Fruit fly (Drosophila melanogaster): ENCODE measurements around the gene Arl2.

Arl2 gene

dm6 chr3R:8317709-8318335 is 23.1 kb upstream of the Arl2 start (continued):
- TF ChIP-seq Dek (tag; optimal IDR thresholded peaks at IDR 0.05) (peak; percentile 33), Jarid2 (GFP tag; optimal IDR thresholded peaks at IDR 0.05) (peak; percentile 47), Mes4 (GFP tag; optimal IDR thresholded peaks at IDR 0.05) (no peak), H15 (GFP tag; IDR thresholded peaks at IDR 0.05) (no peak), CG5180 (GFP tag; optimal IDR thresholded peaks at IDR 0.05) (peak; percentile 45), CG12219 (GFP tag; optimal IDR thresholded peaks at IDR 0.05) (peak; percentile 14), CG8290 (GFP tag; optimal IDR thresholded peaks at IDR 0.05) (no peak), CG8290 (tag; optimal IDR thresholded peaks at IDR 0.05) (no peak), row (GFP tag; IDR thresholded peaks at IDR 0.05) (peak; percentile 47; the same call in 1 of the 3 replicates), sens (GFP tag) (peak; percentile 72), CG7987 (GFP tag; optimal IDR thresholded peaks at IDR 0.05) (no peak), CG6813 (GFP tag; optimal IDR thresholded peaks at IDR 0.05) (peak; percentile 46), CG11695 (GFP tag; IDR thresholded peaks at IDR 0.05) (no peak), Fer3 (tag; optimal IDR thresholded peaks at IDR 0.05) (peak; percentile 56), H2.0 (GFP tag; IDR thresholded peaks at IDR 0.05) (no peak), CG4730 (GFP tag; IDR thresholded peaks at IDR 0.05) (no peak), CG12659 (GFP tag; optimal IDR thresholded peaks at IDR 0.05) (peak; percentile 12), Trl (optimal IDR thresholded peaks at IDR 0.05) (peak in 1 of 2 experiments; percentile 60), Trl (GFP tag; optimal IDR thresholded peaks at IDR 0.05) (no peak), CG12071 (GFP tag; optimal IDR thresholded peaks at IDR 0.05) (peak; percentile 9), gsb-n (tag; optimal IDR thresholded peaks at IDR 0.05) (no peak), sd (tag; optimal IDR thresholded peaks at IDR 0.05) (peak; percentile 41), Hmr (GFP tag; optimal IDR thresholded peaks at IDR 0.05) (peak; percentile 53), slbo (GFP tag; IDR thresholded peaks at IDR 0.05) (peak; percentile 49; the same call in 1 of the 2 replicates), CG1603 (tag; optimal IDR thresholded peaks at IDR 0.05) (no peak), vvl (GFP tag; IDR thresholded peaks at IDR 0.05) (peak; percentile 42; the same call in 1 of the 2 replicates), Asciz (GFP tag; optimal IDR thresholded peaks at IDR 0.05) (peak; percentile 26), pita (GFP tag; optimal IDR thresholded peaks at IDR 0.05) (no peak), jing (GFP tag; optimal IDR thresholded peaks at IDR 0.05) (no peak), CG12744 (GFP tag; optimal IDR thresholded peaks at IDR 0.05) (no peak), Med (GFP tag) (peak; percentile 79), CG13296 (GFP tag; optimal IDR thresholded peaks at IDR 0.05) (peak; percentile 42), CG17912 (GFP tag; optimal IDR thresholded peaks at IDR 0.05) (no peak), Sry-δ (GFP tag; optimal IDR thresholded peaks at IDR 0.05) (no peak), Meics (GFP tag; optimal IDR thresholded peaks at IDR 0.05) (peak; percentile 35), CG13287 (GFP tag; IDR thresholded peaks at IDR 0.05; ENCODE audit: partially characterized antibody) (no peak), CG30403 (GFP tag; optimal IDR thresholded peaks at IDR 0.05) (peak; percentile 3), Pdp1 (GFP tag; optimal IDR thresholded peaks at IDR 0.05) (peak in 1 of 2 experiments; percentile 69), CG17802 (tag; optimal IDR thresholded peaks at IDR 0.05) (no peak)

- no peak for TF ChIP-seq CG17186 (GFP tag; optimal IDR thresholded peaks at IDR 0.05)
- TF ChIP-seq CG6791 (GFP tag; IDR thresholded peaks at IDR 0.05; ENCODE audit: partially characterized antibody), result no peak
- no peak for TF ChIP-seq tna (GFP tag; IDR thresholded peaks at IDR 0.05; ENCODE audit: partially characterized antibody)
- TF ChIP-seq h (optimal IDR thresholded peaks at IDR 0.05), result no peak
- no peak for TF ChIP-seq Mrtf (GFP tag; IDR thresholded peaks at IDR 0.05)
- TF ChIP-seq unpg (GFP tag; optimal IDR thresholded peaks at IDR 0.05), result no peak
These were observed 19.5 kb upstream of the Arl2 start, which contains the start of gene Or85a for dm6 chr3R:8321447-8321846. Or85a (plus strand) TSS chr3R:8321747.

All from whole organism, embryonic.